Worm (Caenorhabditis elegans) whole organism, L4/young adult: ENCODE measurements around the gene R07B1.6.

Experiments
- W03F9.2 ChIP-seq: fragments of 150-350 bp; optimal IDR thresholded peaks from 2 replicates; lab custom pipeline; 2014; ENCODE audit warnings: missing biosample characterization, missing genetic modification characterization
- dao-5 ChIP-seq: sonication (generic microtip); optimal IDR thresholded peaks from 2 replicates; lab custom pipeline; 2016; ENCODE audit warnings: missing genotype, missing genetic modification characterization, moderate library complexity, missing compliant biosample characterization
- him-1 ChIP-seq: sonication (generic microtip); optimal IDR thresholded peaks from 2 replicates; lab custom pipeline; 2016; ENCODE audit warnings: missing genotype, missing genetic modification reagents, missing genetic modification characterization, missing compliant biosample characterization

R07B1.6 gene

ce11 chrX:9866355-9866754, at the start of gene R07B1.6:
Gene R07B1.6 (plus strand): TSS chrX:9866655.
- no peak for TF ChIP-seq W03F9.2 (tag; lab: Kevin White, UChicago)
- TF ChIP-seq him-1 (tag; lab: Kevin White, UChicago) = no peak
- TF ChIP-seq dao-5 = no peak

ce11 chrX:9822173-9822572, 44.3 kb upstream of the R07B1.6 start, which contains the start of gene dpy-22:
Gene dpy-22 (minus strand): TSS chrX:9822273.
- TF ChIP-seq him-1 (tag; lab: Kevin White, UChicago) (no peak), W03F9.2 (tag; lab: Kevin White, UChicago) (no peak), dao-5 (no peak)

- peak; percentile 14 for TF ChIP-seq dao-5
- TF ChIP-seq W03F9.2 (tag; lab: Kevin White, UChicago) = no peak
Measured at ce11 chrX:9822606-9823264, 43.7 kb upstream of the R07B1.6 start.

ce11 chrX:9831215-9831614, 35.2 kb upstream of the R07B1.6 start, which contains the start of gene rrc-1:
Gene rrc-1 (minus strand): TSS chrX:9831288.
- TF ChIP-seq W03F9.2 (tag; lab: Kevin White, UChicago) = no peak
- TF ChIP-seq dao-5 = no peak
- no peak for TF ChIP-seq him-1 (tag; lab: Kevin White, UChicago)

ce11 chrX:9832370-9832769, 34.1 kb upstream of the R07B1.6 start:
- no peak for TF ChIP-seq dao-5
- no peak for TF ChIP-seq W03F9.2 (tag; lab: Kevin White, UChicago)

- no peak for TF ChIP-seq him-1 (tag; lab: Kevin White, UChicago)
- TF ChIP-seq W03F9.2 (tag; lab: Kevin White, UChicago) = peak; percentile 72
Measured at ce11 chrX:9837989-9838541, 28.4 kb upstream of the R07B1.6 start, which contains the start of gene ipla-2. Gene ipla-2 (minus strand): TSS chrX:9838039.

ce11 chrX:9840864-9841263, 25.6 kb upstream of the R07B1.6 start:
- TF ChIP-seq dao-5 (no peak), W03F9.2 (tag; lab: Kevin White, UChicago) (no peak), him-1 (tag; lab: Kevin White, UChicago) (no peak)

ce11 chrX:9842102-9842501, 24.4 kb upstream of the R07B1.6 start:
- TF ChIP-seq him-1 (tag; lab: Kevin White, UChicago) (no peak), dao-5 (no peak), W03F9.2 (tag; lab: Kevin White, UChicago) (no peak)

ce11 chrX:9843568-9843967, 22.9 kb upstream of the R07B1.6 start:
- TF ChIP-seq dao-5 (no peak), him-1 (tag; lab: Kevin White, UChicago) (no peak), W03F9.2 (tag; lab: Kevin White, UChicago) (no peak)

ce11 chrX:9845916-9846315, 20.5 kb upstream of the R07B1.6 start:
- no peak for TF ChIP-seq W03F9.2 (tag; lab: Kevin White, UChicago)
- TF ChIP-seq him-1 (tag; lab: Kevin White, UChicago) = no peak
- no peak for TF ChIP-seq dao-5

ce11 chrX:9846975-9847374, 19.5 kb upstream of the R07B1.6 start, which contains the start of gene vab-15:
Gene vab-15 (plus strand): TSS chrX:9847275.
- no peak for TF ChIP-seq dao-5
- no peak for TF ChIP-seq W03F9.2 (tag; lab: Kevin White, UChicago)
- TF ChIP-seq him-1 (tag; lab: Kevin White, UChicago) = no peak

ce11 chrX:9848214-9848789, 18.2 kb upstream of the R07B1.6 start:
- TF ChIP-seq W03F9.2 (tag; lab: Kevin White, UChicago) = no peak

- TF ChIP-seq him-1 (tag; lab: Kevin White, UChicago) (no peak), dao-5 (no peak)
Measured at ce11 chrX:9850258-9850657, 16.2 kb upstream of the R07B1.6 start, which contains the start of gene lec-8. Gene lec-8 (plus strand): TSS chrX:9850571.

ce11 chrX:9851745-9852330, 14.6 kb upstream of the R07B1.6 start, which contains the start of gene lec-7:
Gene lec-7 (plus strand): TSS chrX:9852041.
- no peak for TF ChIP-seq dao-5
- TF ChIP-seq W03F9.2 (tag; lab: Kevin White, UChicago) = no peak
